Worm (Caenorhabditis elegans): Measurements from ENCODE around the gene twk-40.
"Not testable (repeated sequence)": the region's sequence is repeated elsewhere in the genome, so short reads cannot be mapped to it uniquely, and the experiment has no call there.

DNA sequence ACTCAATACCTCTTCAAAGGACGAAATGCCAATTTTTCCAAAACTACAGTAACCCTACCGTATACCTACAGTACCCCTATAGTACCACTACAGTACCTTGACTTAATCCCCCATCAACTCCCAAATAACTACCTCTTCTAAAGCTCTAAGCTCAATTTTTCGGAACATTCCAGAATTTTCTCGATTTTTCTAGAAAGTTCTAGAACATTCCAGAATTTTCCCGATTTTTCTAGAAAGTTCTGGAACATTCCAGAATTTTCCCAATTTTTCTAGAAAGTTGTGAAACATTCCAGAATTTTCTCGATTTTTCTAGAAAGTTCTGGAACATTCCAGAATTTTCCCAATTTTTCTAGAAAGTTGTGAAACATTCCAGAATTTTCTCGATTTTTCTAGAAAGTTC, 45.4 kb downstream of the twk-40 start:
- not testable (repeated sequence) for TF ChIP-seq ztf-18 (tag; optimal IDR thresholded peaks at IDR 0.05); ets-4 (GFP tag; optimal IDR thresholded peaks at IDR 0.05); T26A5.8 (tag; optimal IDR thresholded peaks at IDR 0.05); F57C9.4 (tag; optimal IDR thresholded peaks at IDR 0.05); ztf-3 (GFP tag; optimal IDR thresholded peaks at IDR 0.05); ztf-25 (GFP tag; IDR thresholded peaks at IDR 0.05); unc-62 (GFP tag; optimal IDR thresholded peaks at IDR 0.05); snpc-4 (GFP tag; optimal IDR thresholded peaks at IDR 0.05); snpc-4 (tag; optimal IDR thresholded peaks at IDR 0.05); snpc-1.1 (tag; optimal IDR thresholded peaks at IDR 0.05; ENCODE audit: insufficient read depth); Y95B8A.8 (GFP tag; IDR thresholded peaks at IDR 0.05); dpl-1 (GFP tag; optimal IDR thresholded peaks at IDR 0.05)
